Worm (Caenorhabditis elegans): ENCODE results near the gene B0524.2.

The B0524.2 gene

ce11 chrIII:1926456-1926855, 32.6 kb downstream of the B0524.2 start (continued):
- TF ChIP-seq pha-4 (tag; optimal IDR thresholded peaks at IDR 0.05) (peak; percentile 79), nhr-80 (tag; optimal IDR thresholded peaks at IDR 0.05) (peak; percentile 88), egl-44 (GFP tag; IDR thresholded peaks at IDR 0.05) (no peak), ztf-6 (GFP tag; IDR thresholded peaks at IDR 0.05) (0 out of 2 replicates have a peak, but pooled peaks have one; percentile 32), nfyb-1 (GFP tag; IDR thresholded peaks at IDR 0.05) (peak; percentile 87), C06A6.2 (GFP tag; conservative IDR thresholded peaks at IDR 0.05) (peak; percentile 91), pbrm-1 (GFP tag; IDR thresholded peaks at IDR 0.05) (peak; percentile 68), gei-17 (GFP tag; optimal IDR thresholded peaks at IDR 0.05) (peak; percentile 61), hrde-1 (tag; optimal IDR thresholded peaks at IDR 0.05; ENCODE audit: borderline replicate concordance) (no peak), Y56A3A.18 (GFP tag; IDR thresholded peaks at IDR 0.05) (0 out of 2 replicates have a peak, but pooled peaks have one; percentile 21), ztf-26 (tag; optimal IDR thresholded peaks at IDR 0.05) (peak; percentile 71), K11D2.4 (GFP tag; IDR thresholded peaks at IDR 0.05) (peak; percentile 95), B0035.1 (tag; optimal IDR thresholded peaks at IDR 0.05) (peak; percentile 60), Y79H2A.3 (GFP tag; conservative IDR thresholded peaks at IDR 0.05) (no peak), hmg-1.2 (GFP tag; IDR thresholded peaks at IDR 0.05) (peak; percentile 94), Y53G8AR.9 (GFP tag; conservative IDR thresholded peaks at IDR 0.05) (peak; percentile 64; the same call in 1 of the 2 replicates), ztf-3 (GFP tag; optimal IDR thresholded peaks at IDR 0.05) (peak; percentile 72), snpc-4 (GFP tag; optimal IDR thresholded peaks at IDR 0.05) (no peak), snpc-4 (tag; optimal IDR thresholded peaks at IDR 0.05) (peak in 2 of 4 experiments; percentile 54 to 58), rcor-1 (GFP tag; IDR thresholded peaks at IDR 0.05) (peak; percentile 57), nhr-120 (GFP tag; IDR thresholded peaks at IDR 0.05) (no peak), aptf-2 (GFP tag; conservative IDR thresholded peaks at IDR 0.05) (no peak), lin-54 (GFP tag; optimal IDR thresholded peaks at IDR 0.05) (peak; percentile 41), chd-7 (tag; optimal IDR thresholded peaks at IDR 0.05) (peak; percentile 90), cebp-1 (GFP tag; IDR thresholded peaks at IDR 0.05) (no peak), cebp-1 (tag; optimal IDR thresholded peaks at IDR 0.05) (peak; percentile 82), tbp1 (GFP tag; optimal IDR thresholded peaks at IDR 0.05) (peak; percentile 51), ekl-4 (GFP tag; IDR thresholded peaks at IDR 0.05) (peak; percentile 54; the same call in 1 of the 2 replicates), lin-26 (GFP tag; IDR thresholded peaks at IDR 0.05) (peak; percentile 82), lag-1 (GFP tag; IDR thresholded peaks at IDR 0.05) (peak; percentile 81; the same call in 1 of the 2 replicates), F22D6.2 (tag; optimal IDR thresholded peaks at IDR 0.05) (peak; percentile 67), lir-1 (GFP tag; conservative IDR thresholded peaks at IDR 0.05) (0 out of 2 replicates have a peak, but pooled peaks have one; percentile 12), let-526 (GFP tag; IDR thresholded peaks at IDR 0.05) (0 out of 2 replicates have a peak, but pooled peaks have one; percentile 34), cebp-2 (GFP tag; IDR thresholded peaks at IDR 0.05) (no peak), zfh-2 (GFP tag; conservative IDR thresholded peaks at IDR 0.05) (peak; percentile 98), attf-5 (GFP tag; optimal IDR thresholded peaks at IDR 0.05) (peak; percentile 66), tbx-9 (tag; optimal IDR thresholded peaks at IDR 0.05; ENCODE audit: borderline replicate concordance) (no peak), ceh-91 (GFP tag; IDR thresholded peaks at IDR 0.05) (no peak), repo-1 (tag; optimal IDR thresholded peaks at IDR 0.05) (no peak), lin-35 (GFP tag; optimal IDR thresholded peaks at IDR 0.05) (peak in 1 of 3 experiments; percentile 35), dox-1 (GFP tag; IDR thresholded peaks at IDR 0.05) (peak; percentile 69), let-607 (tag; optimal IDR thresholded peaks at IDR 0.05) (peak in 1 of 2 experiments; percentile 41), mel-28 (tag; optimal IDR thresholded peaks at IDR 0.05; ENCODE audit: borderline replicate concordance) (no peak)
